Fruit fly (Drosophila melanogaster) whole organism, embryonic: ENCODE results near the gene CCAP.

Experiments
- Adf1 ChIP-seq: fragments of 200-800 bp; sonication (Bioruptor generic); IDR thresholded peaks from 2 replicates; pipeline ENCODE4 v1.3.6; 2022; ENCODE audit warnings: missing biosample characterization, missing genetic modification characterization
- CG11696 ChIP-seq: fragments of 200-800 bp; sonication (Bioruptor generic); IDR thresholded peaks from 2 replicates; pipeline ENCODE4 v1.3.6; 2022; ENCODE audit warnings: missing biosample characterization, missing genetic modification characterization
- CG12104 ChIP-seq: fragments of 200-800 bp; sonication (Bioruptor generic); optimal IDR thresholded peaks from 3 replicates; lab custom pipeline; 2016; ENCODE audit warnings: missing biosample characterization, missing genetic modification characterization
- CG12299 ChIP-seq: fragments of 200-800 bp; sonication (Bioruptor generic); optimal IDR thresholded peaks from 2 replicates; lab custom pipeline; 2018; ENCODE audit warnings: missing biosample characterization, mild to moderate bottlenecking, missing genetic modification characterization
- CG12769 ChIP-seq: fragments of 200-800 bp; sonication (Bioruptor generic); optimal IDR thresholded peaks from 2 replicates; lab custom pipeline; 2019; ENCODE audit warnings: missing biosample characterization, mild to moderate bottlenecking, missing genetic modification characterization, moderate library complexity
- CG13624 ChIP-seq: fragments of 200-800 bp; sonication (Bioruptor generic); optimal IDR thresholded peaks from 2 replicates; lab custom pipeline; 2016; ENCODE audit warnings: missing biosample characterization, missing genetic modification characterization
- CG13894 ChIP-seq: fragments of 200-800 bp; sonication (Bioruptor generic); optimal IDR thresholded peaks from 3 replicates; lab custom pipeline; 2018; ENCODE audit warnings: missing biosample characterization, mild to moderate bottlenecking, missing genetic modification characterization, moderate library complexity
- CG14710 ChIP-seq: fragments of 200-800 bp; sonication (Bioruptor generic); optimal IDR thresholded peaks from 3 replicates; lab custom pipeline; 2019; ENCODE audit warnings: missing biosample characterization, mild to moderate bottlenecking, missing genetic modification characterization, moderate library complexity
- CG17359 ChIP-seq: fragments of 200-800 bp; sonication (Bioruptor generic); optimal IDR thresholded peaks from 3 replicates; lab custom pipeline; 2018; ENCODE audit warnings: missing biosample characterization, mild to moderate bottlenecking, missing genetic modification characterization, moderate library complexity
- CG17802 ChIP-seq: fragments of 200-800 bp; sonication (Bioruptor generic); optimal IDR thresholded peaks from 2 replicates; lab custom pipeline; 2018; ENCODE audit warnings: missing biosample characterization, mild to moderate bottlenecking, missing genetic modification characterization, moderate library complexity
- CG18599 ChIP-seq: fragments of 200-800 bp; sonication (Bioruptor generic); optimal IDR thresholded peaks from 3 replicates; lab custom pipeline; 2017; ENCODE audit warnings: missing biosample characterization, missing genetic modification characterization, mild to moderate bottlenecking, moderate library complexity, missing genetic modification reagents
- CG30431 ChIP-seq: fragments of 200-800 bp; sonication (Bioruptor generic); optimal IDR thresholded peaks from 2 replicates; lab custom pipeline; 2017; ENCODE audit warnings: missing biosample characterization, missing genetic modification characterization
- CG32767 ChIP-seq: fragments of 200-800 bp; sonication (Bioruptor generic); IDR thresholded peaks from 2 replicates; pipeline ENCODE4 v1.3.6; 2022; ENCODE audit warnings: missing biosample characterization, missing genetic modification characterization
- CG43689 ChIP-seq: fragments of 200-800 bp; sonication (Bioruptor generic); IDR thresholded peaks from 2 replicates; pipeline ENCODE4 v1.3.6; 2022; ENCODE audit warnings: missing biosample characterization, missing genetic modification characterization
- CG6683 ChIP-seq: fragments of 200-800 bp; sonication (Bioruptor generic); optimal IDR thresholded peaks from 2 replicates; lab custom pipeline; 2017; ENCODE audit warnings: missing biosample characterization, mild to moderate bottlenecking, missing genetic modification characterization, missing genetic modification reagents
- CG7357 ChIP-seq: fragments of 200-800 bp; sonication (Bioruptor generic); IDR thresholded peaks from 3 replicates; pipeline ENCODE4 v1.3.6; 2022; ENCODE audit warnings: missing biosample characterization, missing genetic modification characterization
- CG7372 ChIP-seq: fragments of 200-800 bp; sonication (Bioruptor generic); IDR thresholded peaks from 2 replicates; pipeline ENCODE4 v1.3.6; 2022; ENCODE audit warnings: missing biosample characterization, missing genetic modification characterization
- CG9437 ChIP-seq: fragments of 200-800 bp; sonication (Bioruptor generic); optimal IDR thresholded peaks from 2 replicates; lab custom pipeline; 2018; ENCODE audit warnings: missing biosample characterization, mild to moderate bottlenecking, missing genetic modification characterization
- D ChIP-seq, 2 experiments: fragments of 200-800 bp in 1 of 2; fragments of >200 bp in 1 of 2; sonication (Bioruptor generic) in 1 of 2; optimal IDR thresholded peaks; 2 replicates in 1 of 2; 3 replicates in 1 of 2; lab custom pipeline; 2017; ENCODE audit warnings: mild to moderate bottlenecking in 1 of 2, missing biosample characterization in 1 of 2, missing genetic modification characterization in 1 of 2, missing genetic modification reagents in 1 of 2
- Dad ChIP-seq: fragments of 200-800 bp; sonication (Bioruptor generic); optimal IDR thresholded peaks from 3 replicates; lab custom pipeline; 2016; ENCODE audit warnings: missing biosample characterization, missing genetic modification characterization
- Dip2 ChIP-seq: fragments of 200-800 bp; sonication (Bioruptor generic); IDR thresholded peaks from 2 replicates; pipeline ENCODE4 v1.3.6; 2022; ENCODE audit warnings: missing biosample characterization, missing genetic modification characterization
- Drgx ChIP-seq: fragments of 200-800 bp; sonication (Bioruptor generic); IDR thresholded peaks from 2 replicates; pipeline ENCODE4 v1.3.6; 2022; ENCODE audit warnings: missing biosample characterization, missing genetic modification characterization
- Elba2 ChIP-seq: fragments of 200-800 bp; sonication (Bioruptor generic); optimal IDR thresholded peaks from 3 replicates; lab custom pipeline; 2016; ENCODE audit warnings: missing biosample characterization, missing genetic modification characterization
- GATAe ChIP-seq: fragments of 200-800 bp; sonication (Bioruptor generic); conservative IDR thresholded peaks from 2 replicates; pipeline ENCODE4 v1.3.6; 2022; ENCODE audit warnings: missing biosample characterization, missing genetic modification characterization
- MTF-1 ChIP-seq: fragments of 200-800 bp; sonication (Bioruptor generic); optimal IDR thresholded peaks from 2 replicates; lab custom pipeline; 2018; ENCODE audit warnings: missing biosample characterization, mild to moderate bottlenecking, missing genetic modification characterization, borderline replicate concordance
- Mrtf ChIP-seq: fragments of 200-800 bp; sonication (Bioruptor generic); IDR thresholded peaks from 3 replicates; pipeline ENCODE4 v1.3.6; 2022; ENCODE audit warnings: missing biosample characterization, missing genetic modification characterization
- Myb ChIP-seq: fragments of 200-800 bp; sonication (Bioruptor generic); optimal IDR thresholded peaks from 2 replicates; lab custom pipeline; 2016; ENCODE audit warnings: missing biosample characterization, missing genetic modification characterization
- Nf-YA ChIP-seq: fragments of 200-800 bp; sonication (Bioruptor generic); IDR thresholded peaks from 2 replicates; pipeline ENCODE4 v1.3.6; 2022; ENCODE audit warnings: missing biosample characterization, missing genetic modification characterization
- Side ChIP-seq: fragments of 200-800 bp; sonication (Bioruptor generic); optimal IDR thresholded peaks from 2 replicates; lab custom pipeline; 2016; ENCODE audit warnings: missing biosample characterization, missing genetic modification characterization
- Sox100B ChIP-seq: fragments of 200-800 bp; sonication (Bioruptor generic); optimal IDR thresholded peaks from 3 replicates; lab custom pipeline; 2018; ENCODE audit warnings: missing biosample characterization, mild to moderate bottlenecking, missing genetic modification characterization
- Stat92E ChIP-seq, 3 experiments: fragments of >200 bp in 2 of 3; fragments of 200-800 bp in 1 of 3; sonication (Bioruptor generic) in 1 of 3; optimal IDR thresholded peaks; 2 replicates each; lab custom pipeline; 2017 to 2019; ENCODE audit warnings: missing biosample characterization in 3 of 3, missing genetic modification characterization in 3 of 3, mild to moderate bottlenecking in 1 of 3, moderate library complexity in 1 of 3
- YL-1 ChIP-seq: fragments of 200-800 bp; sonication (Bioruptor generic); optimal IDR thresholded peaks from 3 replicates; lab custom pipeline; 2017; ENCODE audit warnings: missing biosample characterization, mild to moderate bottlenecking, missing genetic modification characterization
- abd-A ChIP-seq: fragments of 200-800 bp; sonication (Bioruptor generic); optimal IDR thresholded peaks from 3 replicates; lab custom pipeline; 2019; ENCODE audit warnings: missing biosample characterization, mild to moderate bottlenecking, missing genetic modification characterization, moderate library complexity
- aop ChIP-seq: fragments of 200-800 bp; sonication (Bioruptor generic); IDR thresholded peaks from 2 replicates; pipeline ENCODE4 v1.3.6; 2022; ENCODE audit warnings: missing biosample characterization, missing genetic modification characterization
- ato ChIP-seq: fragments of 200-800 bp; sonication (Bioruptor generic); IDR thresholded peaks from 2 replicates; pipeline ENCODE4 v1.3.6; 2022; ENCODE audit warnings: missing biosample characterization, missing genetic modification characterization; ENCODE audit not compliant: partially characterized antibody
- cas ChIP-seq: fragments of 200-800 bp; sonication (Bioruptor generic); IDR thresholded peaks from 2 replicates; pipeline ENCODE4 v1.3.6; 2022; ENCODE audit warnings: missing biosample characterization, missing genetic modification characterization
- dmrt11E ChIP-seq: fragments of 200-800 bp; sonication (Bioruptor generic); optimal IDR thresholded peaks from 3 replicates; lab custom pipeline; 2018; ENCODE audit warnings: missing biosample characterization, mild to moderate bottlenecking, missing genetic modification characterization, moderate library complexity
- dpn ChIP-seq, 2 experiments: fragments of 200-800 bp; sonication (Bioruptor generic); optimal IDR thresholded peaks; 3 replicates each; lab custom pipeline; 2016; ENCODE audit warnings: missing biosample characterization in 2 of 2, missing genetic modification characterization in 2 of 2
- fu2 ChIP-seq: fragments of 200-800 bp; sonication (Bioruptor generic); optimal IDR thresholded peaks from 2 replicates; lab custom pipeline; 2016; ENCODE audit warnings: missing biosample characterization, missing genetic modification characterization
- gt ChIP-seq: fragments of 200-800 bp; sonication (Bioruptor generic); IDR thresholded peaks from 2 replicates; pipeline ENCODE4 v1.3.6; 2022; ENCODE audit warnings: missing biosample characterization, missing genetic modification characterization
- ham ChIP-seq: fragments of 200-800 bp; sonication (Bioruptor generic); IDR thresholded peaks from 2 replicates; pipeline ENCODE4 v1.3.6; 2022; ENCODE audit warnings: missing biosample characterization, missing genetic modification characterization
- jing ChIP-seq: fragments of 200-800 bp; sonication (Bioruptor generic); optimal IDR thresholded peaks from 2 replicates; lab custom pipeline; 2018; ENCODE audit warnings: missing biosample characterization, mild to moderate bottlenecking, missing genetic modification characterization
- mam ChIP-seq: fragments of 200-800 bp; sonication (Bioruptor generic); optimal IDR thresholded peaks from 3 replicates; lab custom pipeline; 2016; ENCODE audit warnings: missing biosample characterization, missing genetic modification characterization
- mld ChIP-seq: fragments of 200-800 bp; sonication (Bioruptor generic); IDR thresholded peaks from 3 replicates; pipeline ENCODE4 v1.3.6; 2022; ENCODE audit warnings: missing biosample characterization, missing genetic modification characterization; ENCODE audit not compliant: partially characterized antibody
- nerfin-1 ChIP-seq: fragments of 200-800 bp; sonication (Bioruptor generic); optimal IDR thresholded peaks from 3 replicates; lab custom pipeline; 2019; ENCODE audit warnings: missing biosample characterization, mild to moderate bottlenecking, missing genetic modification characterization, moderate library complexity
- row ChIP-seq: fragments of 200-800 bp; sonication (Bioruptor generic); IDR thresholded peaks from 3 replicates; pipeline ENCODE4 v1.3.6; 2022; ENCODE audit warnings: missing biosample characterization, missing genetic modification characterization
- tin ChIP-seq: fragments of 200-800 bp; sonication (Bioruptor generic); optimal IDR thresholded peaks from 3 replicates; lab custom pipeline; 2016; ENCODE audit warnings: missing biosample characterization, missing genetic modification characterization
- twi ChIP-seq: fragments of 200-800 bp; optimal IDR thresholded peaks from 2 replicates; lab custom pipeline; 2019; ENCODE audit warnings: missing biosample characterization, mild to moderate bottlenecking, missing genetic modification characterization, moderate library complexity
- tx ChIP-seq: fragments of 200-800 bp; sonication (Bioruptor generic); optimal IDR thresholded peaks from 2 replicates; lab custom pipeline; 2016; ENCODE audit warnings: missing biosample characterization, missing genetic modification characterization
- wek ChIP-seq: fragments of 200-800 bp; sonication (Bioruptor generic); optimal IDR thresholded peaks from 3 replicates; lab custom pipeline; 2018; ENCODE audit warnings: missing biosample characterization, mild to moderate bottlenecking, missing genetic modification characterization, moderate library complexity

Gene CCAP

DNA sequence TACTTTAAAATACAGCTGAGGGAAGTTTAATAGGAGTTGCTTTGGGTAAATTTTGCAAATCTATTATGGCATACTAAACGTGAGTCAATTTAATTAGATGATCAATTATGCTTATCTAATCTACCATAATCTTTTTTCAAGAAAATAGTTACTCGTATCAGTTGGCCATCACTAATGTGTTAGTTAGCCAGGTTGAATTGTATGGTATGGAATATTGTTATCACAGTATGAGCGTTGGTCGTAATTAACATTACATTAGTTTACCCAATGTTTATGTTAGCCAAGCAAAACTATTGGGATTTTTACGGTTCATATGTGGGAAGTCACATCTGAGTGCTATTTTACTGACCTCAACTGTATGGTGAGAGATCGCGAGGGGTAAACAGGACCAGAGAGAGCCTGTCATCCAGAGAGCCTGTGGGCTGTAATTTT is 28.3 kb downstream of the CCAP start (continued):
- TF ChIP-seq wek (GFP tag; lab: Kevin White, UChicago) (no peak), CG17802 (tag; lab: Kevin White, UChicago) (peak; percentile 19), CG13894 (tag; lab: Kevin White, UChicago) (no peak), twi (tag; lab: Kevin White, UChicago) (peak; percentile 69), dmrt11E (tag; lab: Kevin White, UChicago) (peak; percentile 95), ato (GFP tag; lab: Robert Waterston, UW) (no peak), tin (GFP tag; lab: Kevin White, UChicago) (peak; percentile 68), Stat92E (GFP tag; optimal IDR thresholded peaks at IDR 0.05; lab: Kevin White, UChicago) (peak in 1 of 3 experiments; percentile 51), mld (GFP tag; lab: Robert Waterston, UW) (no peak), MTF-1 (GFP tag; lab: Kevin White, UChicago) (no peak), GATAe (GFP tag; lab: Robert Waterston, UW) (peak; percentile 75), fu2 (GFP tag; lab: Kevin White, UChicago) (peak; percentile 39), CG17359 (tag; lab: Kevin White, UChicago) (peak; percentile 33), CG6683 (GFP tag; lab: Kevin White, UChicago) (no peak), Dad (peak; percentile 52), aop (GFP tag; lab: Robert Waterston, UW) (no peak), cas (GFP tag; lab: Robert Waterston, UW) (no peak), CG14710 (tag; lab: Kevin White, UChicago) (peak; percentile 93), CG12104 (GFP tag; lab: Kevin White, UChicago) (peak; percentile 49), Elba2 (GFP tag; lab: Kevin White, UChicago) (peak; percentile 80), CG43689 (no peak), abd-A (no peak), Mrtf (GFP tag; lab: Robert Waterston, UW) (no peak), ham (GFP tag; lab: Robert Waterston, UW) (no peak), CG30431 (peak; percentile 76), jing (no peak), Side (GFP tag; lab: Kevin White, UChicago) (peak; percentile 79), YL-1 (GFP tag; lab: Kevin White, UChicago) (peak; percentile 26), Nf-YA (GFP tag; lab: Robert Waterston, UW) (no peak), dpn (GFP tag; optimal IDR thresholded peaks at IDR 0.05; lab: Kevin White, UChicago) (peak; percentile 64 to 72), CG7372 (GFP tag; lab: Robert Waterston, UW) (no peak), gt (no peak), Myb (GFP tag; lab: Kevin White, UChicago) (peak; percentile 58), Sox100B (GFP tag; lab: Kevin White, UChicago) (peak; percentile 62), D (optimal IDR thresholded peaks at IDR 0.05; lab: Kevin White, UChicago) (no peak), D (GFP tag; optimal IDR thresholded peaks at IDR 0.05; lab: Kevin White, UChicago) (peak; percentile 84), CG32767 (GFP tag; lab: Robert Waterston, UW) (0 out of 2 replicates have a peak, but pooled peaks have one; percentile 19), row (GFP tag; lab: Robert Waterston, UW) (peak; percentile 83), CG13624 (GFP tag; lab: Kevin White, UChicago) (peak; percentile 55), CG11696 (peak; percentile 96), Dip2 (GFP tag; lab: Robert Waterston, UW) (no peak), CG9437 (peak; percentile 54), tx (peak; percentile 54), CG18599 (GFP tag; lab: Kevin White, UChicago) (peak; percentile 72), Drgx (GFP tag; lab: Robert Waterston, UW) (no peak), CG12299 (tag; lab: Kevin White, UChicago) (no peak), mam (GFP tag; lab: Kevin White, UChicago) (peak; percentile 51), nerfin-1 (tag; lab: Kevin White, UChicago) (peak; percentile 55), CG7357 (GFP tag; lab: Robert Waterston, UW) (no peak; the same call in 2 of the 3 replicates), CG12769 (tag; lab: Kevin White, UChicago) (peak; percentile 39), Adf1 (GFP tag; lab: Robert Waterston, UW) (no peak)
